Worm (Caenorhabditis elegans) whole organism, L3 larva: ENCODE measurements around the gene Y39B6A.13.

Experiments used
- elt-3 ChIP-seq, 3 experiments: fragments of 150-350 bp in 1 of 3; sonication (generic microtip) in 2 of 3; optimal IDR thresholded peaks; 2 replicates in 2 of 3; 4 replicates in 1 of 3; lab custom pipeline; 2014 to 2017; ENCODE audit warnings: missing biosample characterization in 3 of 3, missing genetic modification characterization in 3 of 3
- fos-1 ChIP-seq: fragments of 150-350 bp; optimal IDR thresholded peaks from 2 replicates; lab custom pipeline; 2014; ENCODE audit warnings: missing biosample characterization, missing genetic modification characterization

DNA sequence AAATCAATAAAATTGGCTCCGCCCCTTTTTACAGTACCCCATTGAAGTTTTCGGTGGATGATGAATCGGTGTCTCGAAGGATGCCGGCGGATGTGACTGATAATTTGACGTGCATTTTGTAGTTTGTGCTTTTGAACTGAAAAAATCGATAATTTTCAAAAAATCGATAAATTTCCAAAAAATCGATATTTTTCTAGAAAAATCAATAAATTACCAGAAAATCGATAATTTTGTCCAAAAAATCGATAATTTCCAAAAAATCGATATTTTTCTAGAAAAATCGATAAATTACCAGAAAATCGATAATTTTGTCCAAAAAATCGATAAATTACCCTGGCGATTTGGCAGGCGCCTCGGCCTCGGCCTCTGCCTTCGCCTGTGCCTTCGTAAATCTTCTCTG, 19.7 kb downstream of the Y39B6A.13 start:
- TF ChIP-seq elt-3 (tag; optimal IDR thresholded peaks at IDR 0.05; lab: Kevin White, UChicago) (no peak), fos-1 (no peak)
